Worm (Caenorhabditis elegans) whole organism, early embryonic: Measurements from ENCODE around the gene npp-15.

ENCODE experiments used
- ama-1 ChIP-seq: fragments of 150-350 bp; optimal IDR thresholded peaks from 2 replicates; lab custom pipeline; 2014
- flt-1 ChIP-seq: fragments of 200-800 bp; sonication (Bioruptor generic); IDR thresholded peaks from 2 replicates; pipeline ENCODE4 v1.3.6; 2022; ENCODE audit warnings: missing genetic modification characterization, missing compliant biosample characterization

ce11 chrIII:7892333-7892732 is 36.5 kb upstream of the npp-15 start:
- TF ChIP-seq flt-1 (GFP tag; lab: Robert Waterston, UW), result no peak
- no peak for TF ChIP-seq ama-1 (lab: Kevin White, UChicago)
